Worm (Caenorhabditis elegans) whole organism, young adult: ENCODE results near the gene lgc-29.

Experiments used
- B0019.2 ChIP-seq: fragments of 200-800 bp; sonication (Bioruptor generic); conservative IDR thresholded peaks from 2 replicates; pipeline ENCODE4 v1.3.6; 2022; ENCODE audit warnings: missing genetic modification reagents, missing genetic modification characterization, missing compliant biosample characterization
- F23B12.7 ChIP-seq: sonication (generic microtip); optimal IDR thresholded peaks from 2 replicates; lab custom pipeline; 2017; ENCODE audit warnings: missing genetic modification characterization, mild to moderate bottlenecking, missing compliant biosample characterization, antibody characterized with exemption, moderate library complexity; ENCODE audit not compliant: insufficient read depth
- F55B11.4 ChIP-seq: sonication (generic microtip); optimal IDR thresholded peaks from 2 replicates; lab custom pipeline; 2016; ENCODE audit warnings: missing compliant biosample characterization, missing genetic modification characterization, borderline replicate concordance; ENCODE audit not compliant: insufficient read depth
- F57C9.4 ChIP-seq: sonication (generic microtip); optimal IDR thresholded peaks from 2 replicates; lab custom pipeline; 2017; ENCODE audit warnings: mild to moderate bottlenecking, missing genetic modification characterization, missing compliant biosample characterization
- K11D2.4 ChIP-seq: fragments of 200-800 bp; sonication (Bioruptor generic); IDR thresholded peaks from 2 replicates; pipeline ENCODE4 v1.3.6; 2022; ENCODE audit warnings: missing genetic modification reagents, missing genetic modification characterization, missing compliant biosample characterization
- K12H6.12 ChIP-seq: fragments of 200-800 bp; sonication (Bioruptor generic); optimal IDR thresholded peaks from 2 replicates; lab custom pipeline; 2018; ENCODE audit warnings: mild to moderate bottlenecking, missing genetic modification characterization, missing compliant biosample characterization
- T07F8.4 ChIP-seq: sonication (generic microtip); optimal IDR thresholded peaks from 2 replicates; lab custom pipeline; 2016; ENCODE audit warnings: mild to moderate bottlenecking, missing genetic modification characterization, moderate library complexity, missing compliant biosample characterization
- Y53G8AR.9 ChIP-seq: fragments of 200-800 bp; sonication (Bioruptor generic); conservative IDR thresholded peaks from 2 replicates; pipeline ENCODE4 v1.3.6; 2022; ENCODE audit warnings: missing genetic modification reagents, missing genetic modification characterization, missing compliant biosample characterization
- ama-1 ChIP-seq, 3 experiments: fragments of 150-350 bp in 1 of 3; sonication (generic microtip) in 2 of 3; optimal IDR thresholded peaks; 2 replicates each; lab custom pipeline; 2014 to 2018; ENCODE audit warnings: missing biosample characterization in 2 of 3, missing genetic modification characterization in 2 of 3, missing genetic modification reagents in 2 of 3
- atf-7 ChIP-seq: sonication (generic microtip); optimal IDR thresholded peaks from 2 replicates; lab custom pipeline; 2017; ENCODE audit warnings: mild to moderate bottlenecking, missing genetic modification characterization, missing compliant biosample characterization
- attf-5 ChIP-seq: fragments of 200-800 bp; sonication (Bioruptor generic); optimal IDR thresholded peaks from 2 replicates; lab custom pipeline; 2018; ENCODE audit warnings: mild to moderate bottlenecking, missing genetic modification characterization, missing compliant biosample characterization
- bed-2 ChIP-seq: fragments of 200-800 bp; sonication (Bioruptor generic); IDR thresholded peaks from 2 replicates; pipeline ENCODE4 v1.3.6; 2022; ENCODE audit warnings: missing genetic modification reagents, missing genetic modification characterization, missing compliant biosample characterization
- ccch-3 ChIP-seq: fragments of 200-800 bp; sonication (Bioruptor generic); optimal IDR thresholded peaks from 2 replicates; lab custom pipeline; 2018; ENCODE audit warnings: mild to moderate bottlenecking, missing genetic modification characterization, missing compliant biosample characterization
- ceh-27 ChIP-seq: fragments of 200-800 bp; sonication (Bioruptor generic); optimal IDR thresholded peaks from 2 replicates; lab custom pipeline; 2018; ENCODE audit warnings: mild to moderate bottlenecking, missing genetic modification characterization, moderate library complexity, missing compliant biosample characterization
- die-1 ChIP-seq: sonication (generic microtip); optimal IDR thresholded peaks from 2 replicates; lab custom pipeline; 2016; ENCODE audit warnings: missing genotype, mild to moderate bottlenecking, missing genetic modification characterization, missing compliant biosample characterization
- egrh-3 ChIP-seq: fragments of 200-800 bp; sonication (Bioruptor generic); IDR thresholded peaks from 2 replicates; pipeline ENCODE4 v1.3.6; 2022; ENCODE audit warnings: missing genetic modification reagents, missing genetic modification characterization, missing compliant biosample characterization
- him-1 ChIP-seq: sonication (generic microtip); optimal IDR thresholded peaks from 2 replicates; lab custom pipeline; 2016; ENCODE audit warnings: missing genotype, missing genetic modification reagents, missing genetic modification characterization, missing compliant biosample characterization
- hlh-26 ChIP-seq: fragments of 200-800 bp; sonication (Bioruptor generic); conservative IDR thresholded peaks from 2 replicates; pipeline ENCODE4 v1.3.6; 2022; ENCODE audit warnings: missing genetic modification reagents, missing genetic modification characterization, missing compliant biosample characterization
- hmg-1.2 ChIP-seq: fragments of 200-800 bp; sonication (Bioruptor generic); IDR thresholded peaks from 2 replicates; pipeline ENCODE4 v1.3.6; 2022; ENCODE audit warnings: missing genetic modification reagents, missing genetic modification characterization, missing compliant biosample characterization
- let-526 ChIP-seq: fragments of 200-800 bp; sonication (Bioruptor generic); IDR thresholded peaks from 2 replicates; pipeline ENCODE4 v1.3.6; 2022; ENCODE audit warnings: missing genetic modification reagents, missing genetic modification characterization, missing compliant biosample characterization
- let-607 ChIP-seq, 2 experiments: fragments of 200-800 bp in 1 of 2; sonication (Bioruptor generic) in 1 of 2; sonication (generic microtip) in 1 of 2; optimal IDR thresholded peaks; 2 replicates each; lab custom pipeline; 2016 to 2018; ENCODE audit warnings: mild to moderate bottlenecking in 2 of 2, missing compliant biosample characterization in 2 of 2, missing genetic modification characterization in 2 of 2, moderate library complexity in 2 of 2, missing genotype in 1 of 2
- lin-26 ChIP-seq: fragments of 200-800 bp; sonication (Bioruptor generic); IDR thresholded peaks from 2 replicates; pipeline ENCODE4 v1.3.6; 2022; ENCODE audit warnings: missing genetic modification reagents, missing genetic modification characterization, missing compliant biosample characterization
- lir-1 ChIP-seq: fragments of 200-800 bp; sonication (Bioruptor generic); conservative IDR thresholded peaks from 2 replicates; pipeline ENCODE4 v1.3.6; 2022; ENCODE audit warnings: missing genetic modification reagents, missing genetic modification characterization, missing compliant biosample characterization
- madf-10 ChIP-seq: sonication (generic microtip); optimal IDR thresholded peaks from 2 replicates; lab custom pipeline; 2016; ENCODE audit warnings: mild to moderate bottlenecking, missing genetic modification characterization, missing compliant biosample characterization
- madf-8 ChIP-seq: fragments of 200-800 bp; sonication (Bioruptor generic); conservative IDR thresholded peaks from 2 replicates; pipeline ENCODE4 v1.3.6; 2022; ENCODE audit warnings: missing genetic modification reagents, missing genetic modification characterization, missing compliant biosample characterization
- nfya-1 ChIP-seq: sonication (generic microtip); optimal IDR thresholded peaks from 2 replicates; lab custom pipeline; 2017; ENCODE audit warnings: antibody characterized with exemption, missing compliant biosample characterization, missing genetic modification characterization, borderline replicate concordance; ENCODE audit not compliant: insufficient read depth
- nfyb-1 ChIP-seq: fragments of 200-800 bp; sonication (Bioruptor generic); IDR thresholded peaks from 2 replicates; pipeline ENCODE4 v1.3.6; 2022; ENCODE audit warnings: missing genetic modification reagents, missing genetic modification characterization, missing compliant biosample characterization
- nhr-80 ChIP-seq: sonication (generic microtip); optimal IDR thresholded peaks from 2 replicates; lab custom pipeline; 2016; ENCODE audit warnings: missing genetic modification characterization, missing compliant biosample characterization
- rcor-1 ChIP-seq: fragments of 200-800 bp; sonication (Bioruptor generic); IDR thresholded peaks from 2 replicates; pipeline ENCODE4 v1.3.6; 2022; ENCODE audit warnings: missing genetic modification reagents, missing genetic modification characterization, missing compliant biosample characterization
- sdz-38 ChIP-seq: sonication (generic microtip); optimal IDR thresholded peaks from 2 replicates; lab custom pipeline; 2016; ENCODE audit warnings: missing genotype, missing genetic modification characterization, missing compliant biosample characterization
- sea-2 ChIP-seq: fragments of 200-800 bp; sonication (Bioruptor generic); IDR thresholded peaks from 2 replicates; pipeline ENCODE4 v1.3.6; 2022; ENCODE audit warnings: missing genetic modification characterization, missing compliant biosample characterization
- snpc-4 ChIP-seq, 5 experiments: fragments of 150-350 bp in 1 of 5; sonication (generic microtip) in 4 of 5; optimal IDR thresholded peaks; 2 replicates each; lab custom pipeline; 2014 to 2018; ENCODE audit warnings: missing genetic modification characterization in 5 of 5, missing biosample characterization in 3 of 5, antibody characterized with exemption in 2 of 5, mild to moderate bottlenecking in 2 of 5, missing compliant biosample characterization in 2 of 5, missing genotype in 2 of 5, moderate library complexity in 2 of 5, missing genetic modification reagents in 1 of 5
- tbp1 ChIP-seq: fragments of 200-800 bp; sonication (Bioruptor generic); optimal IDR thresholded peaks from 2 replicates; lab custom pipeline; 2018; ENCODE audit warnings: mild to moderate bottlenecking, missing genetic modification characterization, missing compliant biosample characterization
- tbx-9 ChIP-seq: sonication (generic microtip); optimal IDR thresholded peaks from 2 replicates; lab custom pipeline; 2016; ENCODE audit warnings: borderline replicate concordance, missing genetic modification characterization, inconsistent platforms, missing compliant biosample characterization
- zim-3 ChIP-seq: sonication (generic microtip); optimal IDR thresholded peaks from 2 replicates; lab custom pipeline; 2017; ENCODE audit warnings: mild to moderate bottlenecking, missing genetic modification characterization, moderate library complexity, missing compliant biosample characterization
- ztf-18 ChIP-seq: sonication (generic microtip); optimal IDR thresholded peaks from 2 replicates; lab custom pipeline; 2016; ENCODE audit warnings: missing genotype, mild to moderate bottlenecking, missing genetic modification characterization, missing compliant biosample characterization
- ztf-28 ChIP-seq: fragments of 200-800 bp; sonication (Bioruptor generic); IDR thresholded peaks from 2 replicates; pipeline ENCODE4 v1.3.6; 2022; ENCODE audit warnings: missing genetic modification reagents, missing genetic modification characterization, missing compliant biosample characterization

Gene lgc-29

DNA sequence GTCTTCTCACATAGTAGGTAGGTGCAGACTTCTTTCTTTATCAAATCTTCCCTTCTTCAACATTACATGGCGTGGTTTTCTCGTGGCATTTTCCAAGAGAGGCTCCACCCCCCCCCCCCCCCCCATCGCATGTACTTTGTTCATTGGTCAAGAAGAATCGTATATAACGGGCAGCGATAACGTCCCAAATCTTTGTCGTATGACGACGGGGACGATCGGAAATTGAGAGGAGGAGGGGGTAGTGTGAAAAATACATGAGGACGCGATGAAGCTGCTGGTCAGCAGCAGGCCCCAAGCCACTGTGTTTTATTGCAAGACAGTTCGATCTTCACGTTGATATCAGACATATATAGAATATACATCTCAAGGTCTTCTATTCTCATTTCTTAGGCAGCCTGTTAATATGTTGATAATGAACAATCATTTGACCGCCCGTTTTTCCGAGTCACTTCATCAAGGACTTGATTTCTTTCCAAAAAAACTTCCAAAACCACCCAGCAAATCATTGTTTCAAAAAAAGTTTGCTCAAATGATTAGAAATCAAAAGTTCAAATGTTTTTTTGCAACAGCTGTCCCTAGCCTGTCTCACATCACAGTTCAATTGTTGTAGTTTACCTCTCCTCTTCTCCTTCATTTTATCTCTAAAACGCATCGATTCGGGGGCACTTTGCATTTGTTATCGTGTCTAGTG is 47.8 kb downstream of the lgc-29 start (continued):
- no peak for TF ChIP-seq zim-3 (tag; lab: Kevin White, UChicago)
- peak; percentile 92 for TF ChIP-seq egrh-3 (GFP tag; lab: Robert Waterston, UW)
- TF ChIP-seq madf-10 (tag; lab: Kevin White, UChicago) = no peak
- TF ChIP-seq madf-8 (GFP tag; lab: Robert Waterston, UW) = no peak
- no peak for TF ChIP-seq lir-1 (GFP tag; lab: Robert Waterston, UW)
- no peak for TF ChIP-seq tbx-9 (tag; lab: Kevin White, UChicago)
- no peak for TF ChIP-seq ccch-3 (GFP tag; lab: Kevin White, UChicago)
- no peak for TF ChIP-seq F55B11.4 (tag; lab: Kevin White, UChicago)
- no peak for TF ChIP-seq die-1 (tag; lab: Kevin White, UChicago)
- TF ChIP-seq K12H6.12 (tag; lab: Kevin White, UChicago) = no peak
- TF ChIP-seq tbp1 (GFP tag; lab: Kevin White, UChicago) = peak; percentile 36
- no peak for TF ChIP-seq hmg-1.2 (GFP tag; lab: Robert Waterston, UW)
- no peak for TF ChIP-seq nfya-1 (tag; lab: Kevin White, UChicago)
- TF ChIP-seq bed-2 (GFP tag; lab: Robert Waterston, UW) = no peak
- TF ChIP-seq atf-7 (tag; lab: Kevin White, UChicago) = peak; percentile 2
- no peak for TF ChIP-seq him-1 (tag; lab: Kevin White, UChicago)
- TF ChIP-seq sdz-38 (tag; lab: Kevin White, UChicago) = no peak
- TF ChIP-seq T07F8.4 = no peak
- 0 out of 2 replicates have a peak, but pooled peaks have one; percentile 30 for TF ChIP-seq K11D2.4 (GFP tag; lab: Robert Waterston, UW)
- TF ChIP-seq hlh-26 (GFP tag; lab: Robert Waterston, UW) = no peak
- TF ChIP-seq nfyb-1 (GFP tag; lab: Robert Waterston, UW) = peak; percentile 78
- TF ChIP-seq F23B12.7 (tag; lab: Kevin White, UChicago) = no peak
- no peak for TF ChIP-seq ztf-18
- peak; percentile 15 for TF ChIP-seq ama-1 (optimal IDR thresholded peaks at IDR 0.05; lab: Kevin White, UChicago)
- no peak for TF ChIP-seq ama-1 (GFP tag; optimal IDR thresholded peaks at IDR 0.05; lab: Kevin White, UChicago)
- TF ChIP-seq ceh-27 (GFP tag; lab: Kevin White, UChicago) = no peak
- TF ChIP-seq attf-5 = no peak
- TF ChIP-seq sea-2 (GFP tag; lab: Robert Waterston, UW) = no peak
- TF ChIP-seq lin-26 (GFP tag; lab: Robert Waterston, UW) = peak; percentile 50; the same call in 1 of the 2 replicates
- TF ChIP-seq nhr-80 (tag; lab: Kevin White, UChicago) = peak; percentile 42
- TF ChIP-seq rcor-1 = no peak
- TF ChIP-seq ztf-28 (GFP tag; lab: Robert Waterston, UW) = no peak
- no peak for TF ChIP-seq B0019.2 (GFP tag; lab: Robert Waterston, UW)
- no peak for TF ChIP-seq let-607 (tag; optimal IDR thresholded peaks at IDR 0.05; lab: Kevin White, UChicago)
- 0 out of 2 replicates have a peak, but pooled peaks have one; percentile 19 for TF ChIP-seq let-526 (GFP tag; lab: Robert Waterston, UW)
- no peak for TF ChIP-seq F57C9.4 (tag; lab: Kevin White, UChicago)

- TF ChIP-seq Y53G8AR.9 = 0 out of 2 replicates have a peak, but pooled peaks have one; percentile 27
- TF ChIP-seq snpc-4 (GFP tag; optimal IDR thresholded peaks at IDR 0.05; lab: Kevin White, UChicago) = no peak
- peak in 2 of 4 experiments; percentile 16 to 78 for TF ChIP-seq snpc-4 (tag; optimal IDR thresholded peaks at IDR 0.05; lab: Kevin White, UChicago)
- no peak for TF ChIP-seq K11D2.4 (GFP tag; lab: Robert Waterston, UW)
- peak; percentile 26 for TF ChIP-seq nhr-80 (tag; lab: Kevin White, UChicago)
Measured at ce11 chrV:4187144-4187485, 48.3 kb downstream of the lgc-29 start, which contains the start of gene nhr-114. Gene nhr-114 (plus strand): TSS chrV:4187202.
